Fruit fly (Drosophila melanogaster) whole organism, prepupa: ENCODE results near the gene Yp2.

Source experiments
- CG16779 ChIP-seq: fragments of 200-800 bp; sonication (Bioruptor generic); optimal IDR thresholded peaks from 3 replicates; lab custom pipeline; 2017; ENCODE audit warnings: missing biosample characterization, mild to moderate bottlenecking, missing genetic modification characterization
- Ets21C ChIP-seq: fragments of 200-800 bp; sonication (Bioruptor generic); optimal IDR thresholded peaks from 3 replicates; lab custom pipeline; 2016; ENCODE audit warnings: missing biosample characterization, missing genetic modification characterization
- Sox102F ChIP-seq: fragments of 200-800 bp; sonication (Bioruptor generic); optimal IDR thresholded peaks from 2 replicates; lab custom pipeline; 2016; ENCODE audit warnings: missing biosample characterization, mild to moderate bottlenecking, missing genetic modification characterization
- dsx ChIP-seq: fragments of 200-800 bp; optimal IDR thresholded peaks from 3 replicates; lab custom pipeline; 2019; ENCODE audit warnings: missing biosample characterization, mild to moderate bottlenecking, missing genetic modification characterization, moderate library complexity; ENCODE audit not compliant: poor library complexity, severe bottlenecking

DNA sequence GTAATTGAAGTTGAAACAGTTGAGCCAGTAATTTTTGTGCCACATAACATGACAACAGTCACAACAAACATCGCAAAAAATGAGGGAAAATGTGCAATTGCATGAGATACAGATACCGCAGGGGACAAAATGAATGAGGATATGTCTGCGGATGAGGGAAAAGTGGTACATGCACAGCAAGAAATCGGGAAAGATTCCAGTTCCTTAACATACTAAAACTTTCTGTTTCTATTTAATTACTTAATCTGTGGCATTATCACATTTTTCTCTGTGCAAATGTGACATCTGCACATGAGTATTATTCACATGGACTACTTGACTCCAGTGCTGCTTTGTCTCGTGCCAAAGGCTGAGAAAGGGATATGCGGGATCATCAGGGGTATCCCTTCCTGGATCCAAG is 40.4 kb upstream of the Yp2 start:
- TF ChIP-seq dsx (GFP tag; lab: Kevin White, UChicago) = no peak
- no peak for TF ChIP-seq Sox102F
- TF ChIP-seq Ets21C = no peak
- no peak for TF ChIP-seq CG16779
